Fruit fly (Drosophila melanogaster): ENCODE measurements around the gene Ir7e.

The Ir7e gene

dm6 chrX:7854144-7854543 is 27.3 kb downstream of the Ir7e start, which contains the start of gene CG10920:
TSS of gene CG10920 (minus strand) at chrX:7854244.
- TF ChIP-seq CG14441 (GFP tag; IDR thresholded peaks at IDR 0.05), result no peak
- TF ChIP-seq CG2116 (GFP tag; optimal IDR thresholded peaks at IDR 0.05), result no peak
- TF ChIP-seq CG16779 (GFP tag; IDR thresholded peaks at IDR 0.05), result no peak
- TF ChIP-seq stc (GFP tag; IDR thresholded peaks at IDR 0.05), result no peak
- TF ChIP-seq sob (GFP tag; IDR thresholded peaks at IDR 0.05), result no peak
- no peak for TF ChIP-seq CG1233 (GFP tag; optimal IDR thresholded peaks at IDR 0.05)
- TF ChIP-seq Asciz (GFP tag; optimal IDR thresholded peaks at IDR 0.05), result no peak
- no peak for TF ChIP-seq Atf-2 (GFP tag; optimal IDR thresholded peaks at IDR 0.05)
- no peak for TF ChIP-seq CG12219 (GFP tag; optimal IDR thresholded peaks at IDR 0.05)
- TF ChIP-seq gsb (GFP tag; IDR thresholded peaks at IDR 0.05), result no peak
- no peak for TF ChIP-seq Kr (GFP tag; optimal IDR thresholded peaks at IDR 0.05)
